Fruit fly (Drosophila melanogaster) whole organism, embryonic: ENCODE data around the gene CG9114.
A peak's percentile ranks its signal among the peaks of the same experiment; 100 is the strongest.

ENCODE experiments used
- BtbVII ChIP-seq: fragments of 200-800 bp; sonication (Bioruptor generic); optimal IDR thresholded peaks from 3 replicates; lab custom pipeline; 2017; ENCODE audit warnings: missing biosample characterization, mild to moderate bottlenecking, missing genetic modification characterization
- CG1024 ChIP-seq: fragments of 200-800 bp; sonication (Bioruptor generic); IDR thresholded peaks from 2 replicates; pipeline ENCODE4 v1.3.6; 2022; ENCODE audit warnings: missing biosample characterization, missing genetic modification characterization
- CG10979 ChIP-seq: fragments of 200-800 bp; sonication (Bioruptor generic); optimal IDR thresholded peaks from 2 replicates; lab custom pipeline; 2018; ENCODE audit warnings: missing biosample characterization, mild to moderate bottlenecking, missing genetic modification characterization, moderate library complexity
- CG11456 ChIP-seq: fragments of 200-800 bp; sonication (Bioruptor generic); IDR thresholded peaks from 3 replicates; pipeline ENCODE4 v1.3.6; 2022; ENCODE audit warnings: missing biosample characterization, missing genetic modification characterization
- CG13424 ChIP-seq: fragments of 200-800 bp; sonication (Bioruptor generic); optimal IDR thresholded peaks from 2 replicates; lab custom pipeline; 2019; ENCODE audit warnings: missing biosample characterization, mild to moderate bottlenecking, missing genetic modification characterization, moderate library complexity
- CG14014 ChIP-seq: fragments of 200-800 bp; sonication (Bioruptor generic); IDR thresholded peaks from 2 replicates; pipeline ENCODE4 v1.3.6; 2022; ENCODE audit warnings: missing biosample characterization, missing genetic modification characterization
- CG14965 ChIP-seq: fragments of 200-800 bp; sonication (Bioruptor generic); optimal IDR thresholded peaks from 2 replicates; lab custom pipeline; 2016; ENCODE audit warnings: missing biosample characterization, missing genetic modification characterization, borderline replicate concordance
- CG15696 ChIP-seq: fragments of 200-800 bp; sonication (Bioruptor generic); optimal IDR thresholded peaks from 2 replicates; lab custom pipeline; 2019; ENCODE audit warnings: missing biosample characterization, mild to moderate bottlenecking, missing genetic modification characterization, moderate library complexity
- CG16813 ChIP-seq: fragments of 200-800 bp; sonication (Bioruptor generic); IDR thresholded peaks from 3 replicates; pipeline ENCODE4 v1.3.6; 2022; ENCODE audit warnings: missing biosample characterization, missing genetic modification characterization; ENCODE audit not compliant: partially characterized antibody
- CG16863 ChIP-seq: fragments of 200-800 bp; sonication (Bioruptor generic); optimal IDR thresholded peaks from 3 replicates; lab custom pipeline; 2016; ENCODE audit warnings: missing biosample characterization, missing genetic modification characterization
- CG17385 ChIP-seq: fragments of 200-800 bp; sonication (Bioruptor generic); optimal IDR thresholded peaks from 3 replicates; lab custom pipeline; 2018; ENCODE audit warnings: missing biosample characterization, mild to moderate bottlenecking, missing genetic modification characterization
- CG17802 ChIP-seq: fragments of 200-800 bp; sonication (Bioruptor generic); optimal IDR thresholded peaks from 2 replicates; lab custom pipeline; 2018; ENCODE audit warnings: missing biosample characterization, mild to moderate bottlenecking, missing genetic modification characterization, moderate library complexity
- CG18619 ChIP-seq: fragments of 200-800 bp; sonication (Bioruptor generic); optimal IDR thresholded peaks from 3 replicates; lab custom pipeline; 2017; ENCODE audit warnings: missing biosample characterization, mild to moderate bottlenecking, missing genetic modification characterization
- CG2129 ChIP-seq: fragments of 200-800 bp; sonication (Bioruptor generic); IDR thresholded peaks from 2 replicates; pipeline ENCODE4 v1.3.6; 2022; ENCODE audit warnings: missing biosample characterization, missing genetic modification characterization; ENCODE audit not compliant: partially characterized antibody
- CG30431 ChIP-seq: fragments of 200-800 bp; sonication (Bioruptor generic); optimal IDR thresholded peaks from 2 replicates; lab custom pipeline; 2017; ENCODE audit warnings: missing biosample characterization, missing genetic modification characterization
- CG31388 ChIP-seq: fragments of 200-800 bp; sonication (Bioruptor generic); optimal IDR thresholded peaks from 2 replicates; lab custom pipeline; 2016; ENCODE audit warnings: missing biosample characterization, missing genetic modification characterization
- CG33213 ChIP-seq: fragments of 200-800 bp; sonication (Bioruptor generic); optimal IDR thresholded peaks from 3 replicates; lab custom pipeline; 2016; ENCODE audit warnings: missing biosample characterization, missing genetic modification characterization
- CG3407 ChIP-seq: fragments of 200-800 bp; sonication (Bioruptor generic); optimal IDR thresholded peaks from 2 replicates; lab custom pipeline; 2018; ENCODE audit warnings: missing biosample characterization, mild to moderate bottlenecking, missing genetic modification characterization
- CG3726 ChIP-seq: fragments of 200-800 bp; sonication (Bioruptor generic); IDR thresholded peaks from 3 replicates; pipeline ENCODE4, ENCODE4 v1.3.6; 2022; ENCODE audit warnings: missing biosample characterization, missing genetic modification characterization
- CG3995 ChIP-seq: fragments of 200-800 bp; sonication (Bioruptor generic); optimal IDR thresholded peaks from 3 replicates; lab custom pipeline; 2016; ENCODE audit warnings: missing biosample characterization, missing genetic modification characterization
- CG7271 ChIP-seq: fragments of 200-800 bp; sonication (Bioruptor generic); optimal IDR thresholded peaks from 2 replicates; lab custom pipeline; 2018; ENCODE audit warnings: missing biosample characterization, mild to moderate bottlenecking, missing genetic modification characterization, moderate library complexity
- CG8281 ChIP-seq: fragments of 200-800 bp; sonication (Bioruptor generic); optimal IDR thresholded peaks from 2 replicates; lab custom pipeline; 2018; ENCODE audit warnings: missing biosample characterization, mild to moderate bottlenecking, missing genetic modification characterization, moderate library complexity
- CG8359 ChIP-seq: fragments of 200-800 bp; sonication (Bioruptor generic); optimal IDR thresholded peaks from 2 replicates; lab custom pipeline; 2017; ENCODE audit warnings: missing biosample characterization, mild to moderate bottlenecking, missing genetic modification characterization, borderline replicate concordance
- D ChIP-seq, 2 experiments: fragments of 200-800 bp in 1 of 2; fragments of >200 bp in 1 of 2; sonication (Bioruptor generic) in 1 of 2; optimal IDR thresholded peaks; 2 replicates in 1 of 2; 3 replicates in 1 of 2; lab custom pipeline; 2017; ENCODE audit warnings: mild to moderate bottlenecking in 1 of 2, missing biosample characterization in 1 of 2, missing genetic modification characterization in 1 of 2, missing genetic modification reagents in 1 of 2
- GATAe ChIP-seq: fragments of 200-800 bp; sonication (Bioruptor generic); conservative IDR thresholded peaks from 2 replicates; pipeline ENCODE4 v1.3.6; 2022; ENCODE audit warnings: missing biosample characterization, missing genetic modification characterization
- HmgZ ChIP-seq: fragments of 200-800 bp; sonication (Bioruptor generic); optimal IDR thresholded peaks from 2 replicates; lab custom pipeline; 2018; ENCODE audit warnings: missing biosample characterization, mild to moderate bottlenecking, missing genetic modification characterization
- Mes4 ChIP-seq: fragments of 200-800 bp; sonication (Bioruptor generic); optimal IDR thresholded peaks from 2 replicates; lab custom pipeline; 2016; ENCODE audit warnings: missing biosample characterization, missing genetic modification characterization
- Spps ChIP-seq: fragments of 200-800 bp; sonication (Bioruptor generic); optimal IDR thresholded peaks from 2 replicates; lab custom pipeline; 2018; ENCODE audit warnings: missing biosample characterization, mild to moderate bottlenecking, missing genetic modification characterization
- Sry-δ ChIP-seq: fragments of 200-800 bp; sonication (Bioruptor generic); optimal IDR thresholded peaks from 2 replicates; lab custom pipeline; 2016; ENCODE audit warnings: missing biosample characterization, missing genetic modification characterization
- Ssrp ChIP-seq: fragments of 200-800 bp; sonication (Bioruptor generic); optimal IDR thresholded peaks from 2 replicates; lab custom pipeline; 2018; ENCODE audit warnings: missing biosample characterization, mild to moderate bottlenecking, missing genetic modification characterization, moderate library complexity
- Tbp ChIP-seq: fragments of >200 bp; optimal IDR thresholded peaks from 2 replicates; lab custom pipeline; 2018; ENCODE audit warnings: missing biosample characterization, missing genetic modification characterization
- Xbp1 ChIP-seq: fragments of 200-800 bp; sonication (Bioruptor generic); optimal IDR thresholded peaks from 3 replicates; lab custom pipeline; 2016; ENCODE audit warnings: missing biosample characterization, mild to moderate bottlenecking, missing genetic modification characterization
- aop ChIP-seq: fragments of 200-800 bp; sonication (Bioruptor generic); IDR thresholded peaks from 2 replicates; pipeline ENCODE4 v1.3.6; 2022; ENCODE audit warnings: missing biosample characterization, missing genetic modification characterization
- ash1 ChIP-seq: fragments of 200-800 bp; sonication (Bioruptor generic); optimal IDR thresholded peaks from 2 replicates; lab custom pipeline; 2018; ENCODE audit warnings: missing biosample characterization, mild to moderate bottlenecking, missing genetic modification characterization
- crp ChIP-seq, 2 experiments: fragments of 200-800 bp; sonication (Bioruptor generic); optimal IDR thresholded peaks; 2 replicates in 1 of 2; 3 replicates in 1 of 2; lab custom pipeline; 2017; ENCODE audit warnings: missing biosample characterization in 2 of 2, missing genetic modification characterization in 2 of 2, mild to moderate bottlenecking in 1 of 2, moderate library complexity in 1 of 2
- da ChIP-seq: fragments of 200-800 bp; sonication (Bioruptor generic); optimal IDR thresholded peaks from 2 replicates; lab custom pipeline; 2016; ENCODE audit warnings: missing biosample characterization, missing genetic modification characterization
- ewg ChIP-seq: fragments of 200-800 bp; sonication (Bioruptor generic); optimal IDR thresholded peaks from 3 replicates; lab custom pipeline; 2017; ENCODE audit warnings: mild to moderate bottlenecking, missing biosample characterization, missing genetic modification reagents, missing genetic modification characterization
- grn ChIP-seq: fragments of 200-800 bp; sonication (Bioruptor generic); optimal IDR thresholded peaks from 3 replicates; lab custom pipeline; 2017; ENCODE audit warnings: missing biosample characterization, missing genetic modification characterization
- hkb ChIP-seq, 2 experiments: fragments of 200-800 bp in 1 of 2; fragments of >200 bp in 1 of 2; sonication (Bioruptor generic) in 1 of 2; IDR thresholded peaks in 1 of 2; optimal IDR thresholded peaks in 1 of 2; 2 replicates each; pipeline versions ENCODE4 v1.3.6 to Lab custom; 2017 to 2022; ENCODE audit warnings: missing biosample characterization in 1 of 2, missing genetic modification characterization in 1 of 2
- lilli ChIP-seq: fragments of 200-800 bp; sonication (Bioruptor generic); optimal IDR thresholded peaks from 3 replicates; lab custom pipeline; 2016; ENCODE audit warnings: missing biosample characterization, missing genetic modification characterization
- mam ChIP-seq: fragments of 200-800 bp; sonication (Bioruptor generic); optimal IDR thresholded peaks from 3 replicates; lab custom pipeline; 2016; ENCODE audit warnings: missing biosample characterization, missing genetic modification characterization
- mirr ChIP-seq: fragments of 200-800 bp; sonication (Bioruptor generic); optimal IDR thresholded peaks from 3 replicates; lab custom pipeline; 2018; ENCODE audit warnings: missing biosample characterization, mild to moderate bottlenecking, missing genetic modification characterization
- pzg ChIP-seq: fragments of 200-800 bp; sonication (Bioruptor generic); optimal IDR thresholded peaks from 3 replicates; lab custom pipeline; 2018; ENCODE audit warnings: missing biosample characterization, mild to moderate bottlenecking, missing genetic modification characterization, moderate library complexity
- sd ChIP-seq: fragments of 200-800 bp; sonication (Bioruptor generic); optimal IDR thresholded peaks from 3 replicates; lab custom pipeline; 2018; ENCODE audit warnings: missing biosample characterization, mild to moderate bottlenecking, missing genetic modification characterization, moderate library complexity
- slp2 ChIP-seq: fragments of 200-800 bp; sonication (Bioruptor generic); optimal IDR thresholded peaks from 2 replicates; lab custom pipeline; 2016; ENCODE audit warnings: missing biosample characterization, missing genetic modification characterization
- sqz ChIP-seq: fragments of 200-800 bp; sonication (Bioruptor generic); optimal IDR thresholded peaks from 3 replicates; lab custom pipeline; 2018; ENCODE audit warnings: missing biosample characterization, mild to moderate bottlenecking, missing genetic modification characterization
- sr ChIP-seq: fragments of 200-800 bp; sonication (Bioruptor generic); IDR thresholded peaks from 3 replicates; pipeline ENCODE4 v1.3.6; 2022; ENCODE audit warnings: missing biosample characterization, missing genetic modification characterization
- tx ChIP-seq: fragments of 200-800 bp; sonication (Bioruptor generic); optimal IDR thresholded peaks from 2 replicates; lab custom pipeline; 2016; ENCODE audit warnings: missing biosample characterization, missing genetic modification characterization

The CG9114 gene

DNA sequence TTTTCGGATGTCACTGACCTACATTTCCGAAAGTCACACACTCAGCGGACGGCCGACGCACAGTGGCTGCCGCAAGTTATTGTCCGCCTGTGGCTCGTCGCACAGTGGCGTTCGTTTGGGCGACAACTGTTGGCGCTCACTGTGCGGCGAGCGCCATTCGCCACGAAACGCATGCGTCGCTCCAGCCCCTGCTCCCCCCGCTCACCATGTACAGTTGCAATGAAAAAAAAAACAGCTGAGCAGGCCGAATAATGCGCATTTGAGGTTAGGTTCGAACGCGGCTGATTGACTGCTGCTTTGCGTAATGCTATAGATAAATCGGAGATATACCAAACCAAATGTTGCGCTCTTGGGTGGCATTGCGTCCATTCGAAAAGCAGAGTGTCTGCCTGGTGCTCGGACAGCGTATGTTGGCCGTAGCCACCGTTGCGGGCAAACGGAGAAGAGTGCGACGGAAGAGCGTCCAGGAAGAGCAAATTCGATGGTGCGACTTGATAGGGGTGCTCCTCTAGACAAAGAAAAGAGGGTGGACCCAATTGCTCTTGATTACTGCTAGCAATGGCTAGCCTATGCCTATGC is 9.6 kb downstream of the CG9114 start (continued):
- TF ChIP-seq crp (GFP tag; optimal IDR thresholded peaks at IDR 0.05; lab: Kevin White, UChicago), result peak; percentile 36 to 95
- peak; percentile 62 for TF ChIP-seq CG30431 (GFP tag; lab: Kevin White, UChicago)
- TF ChIP-seq pzg (GFP tag; lab: Kevin White, UChicago), result peak; percentile 79
- TF ChIP-seq CG8281, result no peak
- peak; percentile 64 for TF ChIP-seq grn (GFP tag; lab: Kevin White, UChicago)
- peak; percentile 76 for TF ChIP-seq sd
- no peak for TF ChIP-seq D (optimal IDR thresholded peaks at IDR 0.05; lab: Kevin White, UChicago)
- peak; percentile 51 for TF ChIP-seq D (GFP tag; optimal IDR thresholded peaks at IDR 0.05; lab: Kevin White, UChicago)
- TF ChIP-seq sr, result peak; percentile 86; the same call in 2 of the 3 replicates
- TF ChIP-seq slp2 (GFP tag; lab: Kevin White, UChicago), result peak; percentile 68
- TF ChIP-seq CG7271 (tag; lab: Kevin White, UChicago), result no peak
- peak; percentile 98 for TF ChIP-seq sqz (GFP tag; lab: Kevin White, UChicago)
- TF ChIP-seq CG16863 (GFP tag; lab: Kevin White, UChicago), result peak; percentile 83
- no peak for TF ChIP-seq CG16813 (GFP tag; lab: Robert Waterston, UW)
- peak; percentile 53 for TF ChIP-seq CG3407
- peak; percentile 91 for TF ChIP-seq CG14014 (GFP tag; lab: Robert Waterston, UW)
- peak; percentile 94 for TF ChIP-seq ewg (GFP tag; lab: Kevin White, UChicago)
- TF ChIP-seq CG17385 (GFP tag; lab: Kevin White, UChicago), result peak; percentile 78
- peak; percentile 55 for TF ChIP-seq CG3995 (GFP tag; lab: Kevin White, UChicago)
- TF ChIP-seq CG8359 (GFP tag; lab: Kevin White, UChicago), result peak; percentile 32
- TF ChIP-seq CG31388 (GFP tag; lab: Kevin White, UChicago), result no peak
- TF ChIP-seq Sry-δ (GFP tag; lab: Kevin White, UChicago), result peak; percentile 56
- TF ChIP-seq BtbVII (GFP tag; lab: Kevin White, UChicago), result peak; percentile 72
- no peak for TF ChIP-seq Tbp (GFP tag; lab: Kevin White, UChicago)
- peak; percentile 91 for TF ChIP-seq lilli (GFP tag; lab: Kevin White, UChicago)
- TF ChIP-seq CG17802 (tag; lab: Kevin White, UChicago), result peak; percentile 34
- peak; percentile 33 for TF ChIP-seq Ssrp (tag; lab: Kevin White, UChicago)
- peak; percentile 69; the same call in 2 of the 3 replicates for TF ChIP-seq CG3726
- peak; percentile 85 for TF ChIP-seq HmgZ (tag; lab: Kevin White, UChicago)
- TF ChIP-seq CG11456 (GFP tag; lab: Robert Waterston, UW), result peak; percentile 97
- TF ChIP-seq CG13424 (tag; lab: Kevin White, UChicago), result peak; percentile 65
- TF ChIP-seq aop (GFP tag; lab: Robert Waterston, UW), result peak; percentile 87
- peak; percentile 84 for TF ChIP-seq tx
- TF ChIP-seq Xbp1, result peak; percentile 91
- TF ChIP-seq CG15696 (tag; lab: Kevin White, UChicago), result peak; percentile 37
- no peak for TF ChIP-seq hkb (optimal IDR thresholded peaks at IDR 0.05; lab: Kevin White, UChicago)
- TF ChIP-seq hkb (GFP tag; IDR thresholded peaks at IDR 0.05; lab: Robert Waterston, UW), result peak; percentile 89
- peak; percentile 78 for TF ChIP-seq Mes4
- TF ChIP-seq Spps (tag; lab: Kevin White, UChicago), result peak; percentile 12
- peak; percentile 71 for TF ChIP-seq da (GFP tag; lab: Kevin White, UChicago)
- TF ChIP-seq mam, result peak; percentile 92
- peak; percentile 79 for TF ChIP-seq CG18619 (GFP tag; lab: Kevin White, UChicago)
- peak; percentile 79 for TF ChIP-seq CG33213 (GFP tag; lab: Kevin White, UChicago)
- peak; percentile 37; the same call in 1 of the 2 replicates for TF ChIP-seq GATAe
- peak; percentile 60 for TF ChIP-seq CG10979 (tag; lab: Kevin White, UChicago)
- TF ChIP-seq CG2129 (GFP tag; lab: Robert Waterston, UW), result no peak
- peak; percentile 21 for TF ChIP-seq CG14965 (GFP tag; lab: Kevin White, UChicago)
- peak; percentile 88 for TF ChIP-seq mirr (GFP tag; lab: Kevin White, UChicago)
- peak; percentile 79 for TF ChIP-seq CG1024 (GFP tag; lab: Robert Waterston, UW)
- TF ChIP-seq ash1 (GFP tag; lab: Kevin White, UChicago), result peak; percentile 76
